Worm (Caenorhabditis elegans): ENCODE measurements around the gene C39B5.14.

- TF ChIP-seq sptf-1 (tag; optimal IDR thresholded peaks at IDR 0.05), result no peak
- TF ChIP-seq ceh-39 (tag; optimal IDR thresholded peaks at IDR 0.05), result peak; percentile 52
- TF ChIP-seq nhr-28 (tag; optimal IDR thresholded peaks at IDR 0.05), result no peak
- no peak for TF ChIP-seq nhr-12 (tag; optimal IDR thresholded peaks at IDR 0.05)
- TF ChIP-seq nhr-76 (tag; optimal IDR thresholded peaks at IDR 0.05), result no peak
- peak; percentile 5 for TF ChIP-seq lin-13 (tag; optimal IDR thresholded peaks at IDR 0.05)
- TF ChIP-seq blmp-1 (tag; optimal IDR thresholded peaks at IDR 0.05), result no peak
- no peak for TF ChIP-seq elt-1 (tag; optimal IDR thresholded peaks at IDR 0.05; ENCODE audit: borderline replicate concordance, insufficient read depth)
- no peak for TF ChIP-seq ceh-43 (GFP tag; optimal IDR thresholded peaks at IDR 0.05)
- no peak for TF ChIP-seq snpc-4 (tag; optimal IDR thresholded peaks at IDR 0.05)
- TF ChIP-seq ztf-11 (tag; optimal IDR thresholded peaks at IDR 0.05), result peak; percentile 52
- TF ChIP-seq unc-62 (GFP tag; optimal IDR thresholded peaks at IDR 0.05), result peak; percentile 44
- no peak for TF ChIP-seq lsy-2 (tag; optimal IDR thresholded peaks at IDR 0.05)
Observed at ce11 chrIII:2171892-2172591, 39.2 kb upstream of the C39B5.14 start.
